Worm (Caenorhabditis elegans) whole organism, midembryonic: ENCODE data around the gene ZK105.1.

Experiments used
- cog-1 ChIP-seq: sonication (generic microtip); optimal IDR thresholded peaks from 2 replicates; lab custom pipeline; 2016; ENCODE audit warnings: missing genetic modification characterization, missing compliant biosample characterization
- flt-1 ChIP-seq: fragments of 200-800 bp; sonication (Bioruptor generic); IDR thresholded peaks from 2 replicates; pipeline ENCODE4 v1.3.6; 2022; ENCODE audit warnings: missing genetic modification characterization, missing compliant biosample characterization
- klf-2 ChIP-seq: fragments of 200-800 bp; sonication (Bioruptor generic); conservative IDR thresholded peaks from 2 replicates; pipeline ENCODE4 v1.3.6; 2022; ENCODE audit warnings: missing genetic modification reagents, missing genetic modification characterization, missing compliant biosample characterization
- tab-1 ChIP-seq: fragments of 200-800 bp; sonication (Bioruptor generic); IDR thresholded peaks from 2 replicates; pipeline ENCODE4 v1.3.6; 2022; ENCODE audit warnings: missing genetic modification characterization, missing compliant biosample characterization
- ztf-23 ChIP-seq: fragments of 200-800 bp; sonication (Bioruptor generic); IDR thresholded peaks from 2 replicates; pipeline ENCODE4 v1.3.6; 2022; ENCODE audit warnings: missing genetic modification reagents, missing genetic modification characterization, missing compliant biosample characterization

- TF ChIP-seq flt-1: no peak
- no peak for TF ChIP-seq cog-1 (tag; lab: Kevin White, UChicago)
- no peak for TF ChIP-seq tab-1 (GFP tag; lab: Robert Waterston, UW)
- TF ChIP-seq ztf-23 (GFP tag; lab: Robert Waterston, UW): no peak
- TF ChIP-seq klf-2: no peak
Observed at ce11 chrV:7690637-7691036, 23.2 kb upstream of the ZK105.1 start.
